Worm (Caenorhabditis elegans): ENCODE measurements around the gene rps-0.
"Not testable (repeated sequence)": the region's sequence is repeated elsewhere in the genome, so short reads cannot be mapped to it uniquely, and the experiment has no call there.

The rps-0 gene

ce11 chrIII:4785131-4785530, 31.3 kb upstream of the rps-0 start, which contains the start of gene enu-3.2:
TSS of gene enu-3.2 (minus strand) at chrIII:4785235.
- not testable (repeated sequence) for TF ChIP-seq fos-1, mep-1, nhr-11 (tag; optimal IDR thresholded peaks at IDR 0.05)

DNA sequence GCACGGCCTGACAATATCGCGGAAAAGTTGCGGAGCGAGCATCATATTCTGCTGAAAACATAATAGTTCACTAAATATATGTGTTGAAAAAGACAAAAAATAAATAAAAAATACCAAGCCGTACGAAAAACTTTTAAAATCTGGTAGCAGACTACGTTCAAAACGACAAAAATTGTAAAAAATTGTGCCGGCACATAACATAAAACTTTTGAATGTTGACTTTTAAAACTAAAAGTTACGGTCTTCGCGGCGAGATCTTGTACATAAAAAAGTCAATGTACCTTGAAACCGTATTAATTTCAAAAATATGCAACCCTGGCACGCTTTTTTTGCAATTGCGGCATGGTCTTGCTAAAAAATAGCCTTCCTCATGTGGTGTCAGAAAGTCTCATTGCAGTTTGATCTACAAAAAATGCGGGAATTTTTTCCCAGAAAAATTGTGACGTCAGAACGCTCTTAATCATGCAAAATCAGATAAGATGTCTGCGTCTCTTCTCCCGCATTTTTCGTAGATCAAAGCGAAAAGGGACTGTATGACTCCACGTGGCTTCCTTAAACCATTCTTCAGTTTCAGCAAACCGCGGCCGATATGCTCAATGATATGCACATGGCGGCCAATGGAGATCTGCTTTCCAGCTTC, 28.2 kb upstream of the rps-0 start, which contains the start of the genes gex-5 and C38D4.10:
Gene gex-5 (minus strand): TSS at position 51 of the 640 bp plus-strand sequence.
Gene C38D4.10 (plus strand): TSS at position 590 of the 640 bp plus-strand sequence.
- not testable (repeated sequence) for TF ChIP-seq sup-37 (GFP tag; optimal IDR thresholded peaks at IDR 0.05); skn-1 (tag; optimal IDR thresholded peaks at IDR 0.05); lin-13 (GFP tag; optimal IDR thresholded peaks at IDR 0.05)

DNA sequence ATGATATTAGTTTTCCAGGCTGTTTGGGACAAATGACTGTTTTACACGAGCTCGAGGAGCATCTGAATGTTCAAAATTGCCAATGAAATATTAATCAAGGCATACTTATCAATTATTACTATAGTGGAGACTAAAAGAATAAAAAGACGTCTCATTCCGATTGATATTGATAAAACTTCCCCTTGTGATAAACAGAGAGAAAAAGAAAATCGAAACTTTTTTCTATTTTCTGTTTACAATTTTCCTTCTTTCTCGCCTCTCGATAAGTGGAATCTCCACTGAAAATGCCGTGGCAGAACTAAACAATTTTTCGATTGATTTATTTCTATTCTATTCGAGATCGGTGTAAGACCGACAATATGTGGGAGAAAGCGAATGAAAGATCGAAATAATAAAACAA, 26.0 kb upstream of the rps-0 start, which contains the start of gene B0393.9:
Gene B0393.9 (minus strand): TSS at position 303 of the 400 bp plus-strand sequence.
- no peak for TF ChIP-seq nhr-28 (tag; optimal IDR thresholded peaks at IDR 0.05)
- TF ChIP-seq efl-3 (GFP tag; optimal IDR thresholded peaks at IDR 0.05), result no peak
- no peak for TF ChIP-seq ama-1 (optimal IDR thresholded peaks at IDR 0.05)
- no peak for TF ChIP-seq ztf-4 (tag; optimal IDR thresholded peaks at IDR 0.05)
- no peak for TF ChIP-seq hpl-2 (GFP tag; optimal IDR thresholded peaks at IDR 0.05)
- peak; percentile 25 for TF ChIP-seq elt-2 (tag; optimal IDR thresholded peaks at IDR 0.05)
- TF ChIP-seq blmp-1 (tag; optimal IDR thresholded peaks at IDR 0.05), result peak; percentile 53
- no peak for TF ChIP-seq egl-27 (tag; optimal IDR thresholded peaks at IDR 0.05)
- no peak for TF ChIP-seq hlh-4 (tag; optimal IDR thresholded peaks at IDR 0.05)
- no peak for TF ChIP-seq lin-35 (GFP tag; optimal IDR thresholded peaks at IDR 0.05)
- TF ChIP-seq F16B12.6 (tag; optimal IDR thresholded peaks at IDR 0.05), result no peak
- TF ChIP-seq unc-98 (GFP tag; IDR thresholded peaks at IDR 0.05), result no peak
- TF ChIP-seq snu-23 (GFP tag; optimal IDR thresholded peaks at IDR 0.05), result no peak
- no peak for TF ChIP-seq nhr-77 (tag; optimal IDR thresholded peaks at IDR 0.05)
- TF ChIP-seq ets-5 (GFP tag; IDR thresholded peaks at IDR 0.05), result no peak
- no peak for TF ChIP-seq lsy-2 (tag; optimal IDR thresholded peaks at IDR 0.05)
- TF ChIP-seq lin-39 (tag; optimal IDR thresholded peaks at IDR 0.05), result no peak

ce11 chrIII:4778003-4778402, 24.2 kb upstream of the rps-0 start, which contains the start of gene B0393.7:
TSS of gene B0393.7 (minus strand) at chrIII:4778103.
- TF ChIP-seq pax-3 (tag; optimal IDR thresholded peaks at IDR 0.05) (no peak), mef-2 (tag; optimal IDR thresholded peaks at IDR 0.05) (no peak), lir-3 (tag; optimal IDR thresholded peaks at IDR 0.05; ENCODE audit: poor library complexity) (no peak), snu-23 (GFP tag; optimal IDR thresholded peaks at IDR 0.05) (no peak), zip-4 (GFP tag; optimal IDR thresholded peaks at IDR 0.05) (no peak), ztf-4 (tag; optimal IDR thresholded peaks at IDR 0.05) (no peak)

DNA sequence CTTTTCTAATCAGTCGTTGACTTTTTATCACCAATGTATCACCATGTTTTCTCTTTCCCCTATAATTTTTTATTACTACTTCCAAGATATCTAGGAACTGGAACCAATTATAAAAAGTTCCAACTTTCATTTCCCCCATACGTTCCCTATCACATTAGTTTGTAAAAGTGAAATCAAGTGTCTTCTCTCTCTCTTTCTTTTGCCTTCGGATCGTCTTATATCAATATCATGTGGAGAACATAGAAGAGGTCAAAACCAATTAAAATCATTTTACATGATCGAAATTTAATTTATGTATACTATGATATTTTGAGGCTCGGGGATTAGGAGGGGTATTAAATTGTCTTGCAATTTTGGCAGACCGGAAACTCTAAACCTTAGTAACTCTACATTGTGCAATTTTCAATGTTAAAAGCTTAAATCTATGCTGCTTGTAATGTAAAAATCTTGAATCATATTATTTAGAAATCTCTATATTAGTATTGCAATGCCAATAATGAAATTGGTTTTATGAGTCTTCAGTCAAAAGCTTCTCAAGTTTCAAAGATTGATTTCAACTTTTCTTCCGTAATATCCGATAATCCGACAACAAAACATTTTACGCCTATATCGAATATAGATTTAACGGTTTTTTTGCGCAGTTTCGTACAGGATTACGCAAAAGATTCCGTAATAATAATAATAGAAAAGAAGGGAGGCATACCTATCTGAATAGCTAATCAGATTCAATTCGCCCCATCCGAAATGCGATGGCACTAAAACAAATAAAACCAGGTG, 14.2 kb upstream of the rps-0 start:
- TF ChIP-seq elt-3 (tag; optimal IDR thresholded peaks at IDR 0.05) (peak in 1 of 6 experiments; percentile 14), ces-1 (GFP tag; optimal IDR thresholded peaks at IDR 0.05) (no peak), blmp-1 (tag; optimal IDR thresholded peaks at IDR 0.05) (peak; percentile 94), nhr-90 (tag; optimal IDR thresholded peaks at IDR 0.05; ENCODE audit: poor library complexity) (no peak), ceh-82 (tag; optimal IDR thresholded peaks at IDR 0.05) (no peak), sup-37 (GFP tag; optimal IDR thresholded peaks at IDR 0.05) (no peak), lin-13 (GFP tag; optimal IDR thresholded peaks at IDR 0.05) (no peak)

Measured in whole organism, L1 larva.